Fruit fly (Drosophila melanogaster) whole organism, pupa: ENCODE data around the gene CCT4.

ENCODE experiments used
- CG10348 ChIP-seq: fragments of 200-800 bp; sonication (Bioruptor generic); IDR thresholded peaks from 2 replicates; pipeline ENCODE4 v1.3.6; 2022; ENCODE audit warnings: missing biosample characterization, missing genetic modification characterization
- CG12605 ChIP-seq: fragments of 200-800 bp; sonication (Bioruptor generic); IDR thresholded peaks from 2 replicates; pipeline ENCODE4 v1.3.6; 2022; ENCODE audit warnings: missing biosample characterization, missing genetic modification characterization
- CG13204 ChIP-seq: fragments of 200-800 bp; sonication (Bioruptor generic); optimal IDR thresholded peaks from 2 replicates; lab custom pipeline; 2018; ENCODE audit warnings: missing biosample characterization, mild to moderate bottlenecking, missing genetic modification characterization, moderate library complexity
- CG14655 ChIP-seq: fragments of 200-800 bp; sonication (Bioruptor generic); optimal IDR thresholded peaks from 3 replicates; lab custom pipeline; 2017; ENCODE audit warnings: mild to moderate bottlenecking, missing biosample characterization, missing genetic modification reagents, missing genetic modification characterization
- CG15710 ChIP-seq: fragments of 200-800 bp; sonication (Bioruptor generic); optimal IDR thresholded peaks from 2 replicates; lab custom pipeline; 2018; ENCODE audit warnings: missing biosample characterization, mild to moderate bottlenecking, missing genetic modification characterization, moderate library complexity
- CG17806 ChIP-seq: fragments of 200-800 bp; sonication (Bioruptor generic); optimal IDR thresholded peaks from 2 replicates; lab custom pipeline; 2018; ENCODE audit warnings: missing biosample characterization, mild to moderate bottlenecking, missing genetic modification characterization, moderate library complexity
- CG32121 ChIP-seq: fragments of 200-800 bp; sonication (Bioruptor generic); IDR thresholded peaks from 2 replicates; pipeline ENCODE4 v1.3.6; 2022; ENCODE audit warnings: missing biosample characterization, missing genetic modification characterization
- CG34367 ChIP-seq: fragments of 200-800 bp; sonication (Bioruptor generic); optimal IDR thresholded peaks from 2 replicates; lab custom pipeline; 2018; ENCODE audit warnings: missing biosample characterization, mild to moderate bottlenecking, missing genetic modification characterization
- CG4496 ChIP-seq: fragments of 200-800 bp; sonication (Bioruptor generic); IDR thresholded peaks from 3 replicates; pipeline ENCODE4 v1.3.6; 2022; ENCODE audit warnings: missing biosample characterization, missing genetic modification characterization
- CG8159 ChIP-seq: fragments of 200-800 bp; sonication (Bioruptor generic); optimal IDR thresholded peaks from 3 replicates; lab custom pipeline; 2018; ENCODE audit warnings: missing biosample characterization, mild to moderate bottlenecking, missing genetic modification characterization, moderate library complexity
- CG8301 ChIP-seq: fragments of 200-800 bp; sonication (Bioruptor generic); optimal IDR thresholded peaks from 2 replicates; lab custom pipeline; 2018; ENCODE audit warnings: missing biosample characterization, mild to moderate bottlenecking, missing genetic modification characterization
- CG9948 ChIP-seq: fragments of 200-800 bp; sonication (Bioruptor generic); optimal IDR thresholded peaks from 2 replicates; lab custom pipeline; 2018; ENCODE audit warnings: missing biosample characterization, mild to moderate bottlenecking, missing genetic modification characterization, moderate library complexity
- D1 ChIP-seq: fragments of 200-800 bp; sonication (Bioruptor generic); optimal IDR thresholded peaks from 2 replicates; lab custom pipeline; 2018; ENCODE audit warnings: missing biosample characterization, mild to moderate bottlenecking, missing genetic modification characterization, moderate library complexity
- EcR ChIP-seq: fragments of 200-800 bp; sonication (Bioruptor generic); optimal IDR thresholded peaks from 3 replicates; lab custom pipeline; 2019; ENCODE audit warnings: missing biosample characterization, missing genetic modification characterization, mild to moderate bottlenecking, moderate library complexity, missing genetic modification reagents
- Ets98B ChIP-seq: fragments of 200-800 bp; sonication (Bioruptor generic); IDR thresholded peaks from 2 replicates; pipeline ENCODE4 v1.3.6; 2022; ENCODE audit warnings: missing biosample characterization, missing genetic modification characterization
- Pif1A ChIP-seq: fragments of 200-800 bp; sonication (Bioruptor generic); optimal IDR thresholded peaks from 3 replicates; lab custom pipeline; 2016; ENCODE audit warnings: missing biosample characterization, missing genetic modification characterization
- Pif1B ChIP-seq: fragments of 200-800 bp; sonication (Bioruptor generic); optimal IDR thresholded peaks from 3 replicates; lab custom pipeline; 2016; ENCODE audit warnings: missing biosample characterization, missing genetic modification characterization
- Snoo ChIP-seq: fragments of 200-800 bp; sonication (Bioruptor generic); optimal IDR thresholded peaks from 3 replicates; lab custom pipeline; 2017; ENCODE audit warnings: missing biosample characterization, mild to moderate bottlenecking, missing genetic modification characterization, inconsistent platforms
- fd96Ca ChIP-seq: fragments of 200-800 bp; sonication (Bioruptor generic); IDR thresholded peaks from 3 replicates; pipeline ENCODE4 v1.3.6; 2022; ENCODE audit warnings: missing biosample characterization, missing genetic modification characterization
- gl ChIP-seq: fragments of 200-800 bp; sonication (Bioruptor generic); optimal IDR thresholded peaks from 2 replicates; lab custom pipeline; 2018; ENCODE audit warnings: missing biosample characterization, mild to moderate bottlenecking, missing genetic modification characterization
- rn ChIP-seq: fragments of 200-800 bp; sonication (Bioruptor generic); IDR thresholded peaks from 2 replicates; pipeline ENCODE4 v1.3.6; 2022; ENCODE audit warnings: missing biosample characterization, missing genetic modification characterization

CCT4 gene

DNA sequence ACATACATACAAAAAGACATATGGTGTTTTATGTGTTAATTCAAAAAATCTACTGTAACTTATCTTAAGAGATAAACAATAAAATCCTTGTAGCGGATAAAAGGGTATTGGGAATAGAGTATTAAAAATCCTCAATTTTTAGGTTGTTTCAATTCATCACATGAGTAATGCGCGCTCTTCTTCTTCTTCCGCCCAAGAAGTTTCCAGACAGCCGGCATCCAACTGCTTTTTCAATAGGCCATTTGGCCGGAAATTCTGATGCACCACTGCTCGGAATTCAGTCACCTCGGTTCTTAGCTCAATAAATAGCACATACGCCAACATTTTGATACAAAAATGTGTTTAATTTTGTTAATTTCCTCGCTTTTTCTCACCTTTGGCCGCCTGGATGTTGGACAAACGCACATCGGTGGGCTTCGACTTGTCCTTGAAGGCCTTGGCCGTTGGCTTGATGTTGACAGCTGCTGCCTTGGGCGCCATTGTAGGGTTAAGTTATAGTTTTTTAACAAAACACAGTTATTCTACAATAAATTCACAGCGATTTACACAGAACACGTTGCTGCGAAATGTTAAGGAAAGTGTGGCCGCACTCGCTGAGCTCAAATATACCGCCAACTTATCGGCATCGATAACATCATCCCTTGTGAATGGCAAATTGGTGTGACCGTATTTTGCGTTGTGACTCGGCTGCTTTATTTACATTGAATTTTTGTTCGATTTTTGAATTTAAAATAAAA is at the start of gene CCT4, which contains the start of gene CG6153:
TSS of gene CCT4 (minus strand) at position 592 of the 737 bp plus-strand sequence.
TSS of gene CG6153 (plus strand) at position 651 of the 737 bp plus-strand sequence.
- TF ChIP-seq CG10348 (no peak), Ets98B (no peak), CG15710 (tag; lab: Kevin White, UChicago) (no peak), CG9948 (no peak), fd96Ca (GFP tag; lab: Robert Waterston, UW) (0 out of 3 replicates have a peak, but pooled peaks have one; percentile 25), CG8159 (no peak), gl (tag; lab: Kevin White, UChicago) (no peak), CG4496 (GFP tag; lab: Robert Waterston, UW) (no peak)

DNA sequence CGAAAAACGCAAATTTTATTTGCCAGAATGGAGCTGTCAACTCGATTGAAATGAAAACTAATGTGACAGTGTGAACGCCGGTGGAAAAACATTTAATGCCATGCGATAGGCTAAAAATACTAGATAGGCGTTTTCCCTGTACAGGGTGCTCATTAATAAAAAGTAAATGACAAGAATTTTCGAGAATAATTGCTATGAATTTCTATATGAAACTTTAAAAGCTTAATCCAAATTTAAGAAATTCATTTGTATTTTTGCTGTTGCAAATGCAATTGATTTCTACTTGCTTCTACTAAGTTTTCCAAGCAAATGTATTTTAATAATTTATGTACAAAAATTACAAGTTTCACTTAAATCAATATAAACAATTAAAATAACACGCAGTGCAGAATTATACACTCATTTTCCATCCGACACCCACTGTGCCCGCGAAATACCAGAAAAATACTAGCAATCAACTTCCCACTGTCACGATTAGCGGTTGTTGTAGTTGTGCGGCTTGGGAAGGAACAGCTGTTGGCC is 29.1 kb upstream of the CCT4 start, which contains the start of gene Pih1D1:
TSS of gene Pih1D1 (minus strand) at position 50 of the 522 bp plus-strand sequence.
- peak; percentile 95 for TF ChIP-seq CG15710 (tag; lab: Kevin White, UChicago)
- TF ChIP-seq CG4496 (GFP tag; lab: Robert Waterston, UW), result peak; percentile 97
- peak; percentile 87 for TF ChIP-seq CG12605
- no peak for TF ChIP-seq Pif1A (GFP tag; lab: Kevin White, UChicago)
- peak; percentile 95 for TF ChIP-seq CG17806 (tag; lab: Kevin White, UChicago)
- peak; percentile 89 for TF ChIP-seq fd96Ca (GFP tag; lab: Robert Waterston, UW)
- peak; percentile 89 for TF ChIP-seq CG34367 (tag; lab: Kevin White, UChicago)
- TF ChIP-seq CG8301 (tag; lab: Kevin White, UChicago), result peak; percentile 96
- TF ChIP-seq CG14655, result peak; percentile 98
- TF ChIP-seq CG32121, result peak; percentile 96
- peak; percentile 40 for TF ChIP-seq CG13204 (GFP tag; lab: Kevin White, UChicago)
- TF ChIP-seq rn (GFP tag; lab: Robert Waterston, UW), result peak; percentile 94
- TF ChIP-seq Ets98B, result peak; percentile 91
- TF ChIP-seq EcR (GFP tag; lab: Kevin White, UChicago), result no peak
- TF ChIP-seq CG10348, result peak; percentile 88
- no peak for TF ChIP-seq D1 (tag; lab: Kevin White, UChicago)
- peak; percentile 67 for TF ChIP-seq gl (tag; lab: Kevin White, UChicago)
- TF ChIP-seq Snoo (tag; lab: Kevin White, UChicago), result peak; percentile 92
- peak; percentile 83 for TF ChIP-seq Pif1B (GFP tag; lab: Kevin White, UChicago)
- TF ChIP-seq CG9948, result peak; percentile 96
- peak; percentile 96 for TF ChIP-seq CG8159

DNA sequence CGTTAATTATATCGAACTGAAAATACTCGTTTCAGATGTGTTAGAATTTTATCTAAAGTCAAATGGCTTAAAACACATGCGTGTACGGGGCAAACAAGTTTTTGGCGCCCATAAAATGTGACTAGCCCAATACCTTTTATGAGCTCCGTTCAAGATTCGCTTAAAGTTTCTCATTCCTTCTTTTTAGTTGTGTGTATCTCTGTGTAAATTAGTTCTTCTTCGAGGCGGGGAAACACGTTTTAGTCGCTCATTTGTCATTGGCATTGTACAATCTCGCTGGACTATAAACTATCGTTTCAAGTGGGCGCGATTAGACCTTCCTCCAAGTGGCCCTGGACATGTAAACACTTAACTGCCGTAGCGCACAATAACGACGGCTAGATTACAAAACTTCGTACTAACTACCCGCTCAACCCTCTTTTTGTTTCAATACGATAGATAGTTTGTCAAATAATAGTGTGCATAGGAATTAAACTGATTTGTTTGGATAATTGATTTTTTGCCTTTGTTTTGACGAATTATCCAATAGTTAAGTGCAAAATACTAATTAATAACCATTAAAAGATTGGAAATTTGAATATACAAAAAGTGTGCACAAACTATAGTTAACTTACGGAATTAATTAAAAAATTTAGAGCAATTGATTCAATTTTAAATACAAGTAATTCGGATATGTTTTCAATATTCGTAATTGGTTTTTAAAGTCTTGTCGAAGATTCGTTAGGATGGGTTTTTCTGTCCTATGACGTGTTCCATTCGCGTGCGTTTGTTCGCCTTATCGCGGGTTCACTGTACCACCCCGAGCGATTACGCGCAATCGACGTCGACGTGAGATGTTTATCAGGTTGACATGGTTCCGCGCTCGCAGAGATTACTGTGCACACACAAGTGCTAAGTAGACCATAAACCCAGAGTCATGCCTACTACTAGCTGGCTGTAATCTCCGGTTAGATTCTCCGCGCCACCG is 28.0 kb upstream of the CCT4 start:
- TF ChIP-seq EcR (GFP tag; lab: Kevin White, UChicago), result peak; percentile 37
- peak; percentile 9 for TF ChIP-seq Pif1B (GFP tag; lab: Kevin White, UChicago)
- TF ChIP-seq CG10348, result no peak
- no peak for TF ChIP-seq gl (tag; lab: Kevin White, UChicago)
- no peak for TF ChIP-seq D1 (tag; lab: Kevin White, UChicago)
- TF ChIP-seq CG8159, result peak; percentile 51
- peak; percentile 55 for TF ChIP-seq Ets98B
- TF ChIP-seq CG9948, result peak; percentile 12
- TF ChIP-seq CG17806 (tag; lab: Kevin White, UChicago), result peak; percentile 45
- no peak for TF ChIP-seq CG34367 (tag; lab: Kevin White, UChicago)
- TF ChIP-seq CG13204 (GFP tag; lab: Kevin White, UChicago), result no peak
- TF ChIP-seq rn (GFP tag; lab: Robert Waterston, UW), result peak; percentile 18; the same call in 1 of the 2 replicates
- TF ChIP-seq CG8301 (tag; lab: Kevin White, UChicago), result peak; percentile 65
- TF ChIP-seq CG4496 (GFP tag; lab: Robert Waterston, UW), result peak; percentile 76
- TF ChIP-seq fd96Ca (GFP tag; lab: Robert Waterston, UW), result peak; percentile 79
- peak; percentile 26 for TF ChIP-seq CG15710 (tag; lab: Kevin White, UChicago)
- peak; percentile 19 for TF ChIP-seq Snoo (tag; lab: Kevin White, UChicago)
- TF ChIP-seq CG12605, result peak; percentile 33; the same call in 1 of the 2 replicates
- peak; percentile 42 for TF ChIP-seq Pif1A (GFP tag; lab: Kevin White, UChicago)
- peak; percentile 68; the same call in 1 of the 2 replicates for TF ChIP-seq CG32121
- TF ChIP-seq CG14655, result no peak
- TF ChIP-seq, all 21 proteins: peak for 15

DNA sequence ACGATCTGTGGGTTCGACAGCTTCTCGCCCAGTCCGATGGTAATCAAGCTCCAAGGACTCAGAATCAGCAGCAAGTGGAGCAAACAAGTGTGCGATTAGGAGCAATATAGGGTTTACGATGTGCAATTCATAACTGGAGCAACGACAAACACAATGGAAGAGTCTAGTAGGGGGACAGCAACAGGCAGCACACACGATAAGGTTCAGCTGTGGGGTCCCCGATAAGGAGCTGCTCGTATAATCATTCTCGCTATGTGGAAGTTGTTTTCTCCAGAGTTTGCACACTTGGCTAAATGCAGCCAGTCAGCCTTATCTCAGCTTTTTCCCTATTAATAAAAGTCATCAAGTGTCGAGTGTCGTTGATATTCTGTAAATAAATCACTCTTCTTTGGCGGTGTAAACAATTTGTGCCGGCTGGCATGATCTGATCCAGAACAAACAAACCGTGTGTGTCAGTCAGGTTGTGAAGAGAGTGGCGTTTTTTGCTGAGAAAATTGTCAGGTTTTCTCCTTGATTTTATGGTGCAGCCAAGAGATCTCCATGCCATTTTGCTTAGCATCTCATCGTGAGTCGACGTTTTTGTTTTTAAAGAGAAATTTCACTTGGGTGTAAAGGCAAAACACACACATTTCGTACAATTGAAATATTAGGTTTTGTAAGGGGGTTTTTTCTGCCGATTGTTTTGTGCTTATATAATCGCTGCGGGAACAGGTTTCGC is 27.1 kb upstream of the CCT4 start:
- peak; percentile 32 for TF ChIP-seq gl (tag; lab: Kevin White, UChicago)
- TF ChIP-seq EcR (GFP tag; lab: Kevin White, UChicago), result peak; percentile 49
- 0 out of 2 replicates have a peak, but pooled peaks have one; percentile 12 for TF ChIP-seq CG32121
- TF ChIP-seq D1 (tag; lab: Kevin White, UChicago), result no peak
- peak; percentile 30; the same call in 2 of the 3 replicates for TF ChIP-seq CG4496 (GFP tag; lab: Robert Waterston, UW)
